Fruit fly (Drosophila melanogaster) whole organism, prepupa: Measurements from ENCODE around the gene Orct2.
A peak's percentile ranks its signal among the peaks of the same experiment; 100 is the strongest.

Experiments used
- CG10631 ChIP-seq: fragments of 200-800 bp; sonication (Bioruptor generic); optimal IDR thresholded peaks from 2 replicates; lab custom pipeline; 2016; ENCODE audit warnings: missing biosample characterization, missing genetic modification characterization
- CG10669 ChIP-seq: fragments of 200-800 bp; sonication (Bioruptor generic); optimal IDR thresholded peaks from 3 replicates; lab custom pipeline; 2018; ENCODE audit warnings: missing biosample characterization, mild to moderate bottlenecking, missing genetic modification characterization, moderate library complexity
- CG11294 ChIP-seq: fragments of 200-800 bp; sonication (Bioruptor generic); IDR thresholded peaks from 2 replicates; pipeline ENCODE4 v1.3.6; 2022; ENCODE audit warnings: missing biosample characterization, missing genetic modification characterization
- CG11762 ChIP-seq: fragments of 200-800 bp; sonication (Bioruptor generic); optimal IDR thresholded peaks from 3 replicates; lab custom pipeline; 2016; ENCODE audit warnings: missing biosample characterization, missing genetic modification characterization; ENCODE audit not compliant: insufficient read depth
- CG11902 ChIP-seq: fragments of 200-800 bp; sonication (Bioruptor generic); optimal IDR thresholded peaks from 3 replicates; lab custom pipeline; 2016; ENCODE audit warnings: missing biosample characterization, missing genetic modification characterization
- CG15336 ChIP-seq: fragments of 200-800 bp; sonication (Bioruptor generic); IDR thresholded peaks from 2 replicates; pipeline ENCODE4 v1.3.6; 2022; ENCODE audit warnings: missing biosample characterization, missing genetic modification characterization
- CG1621 ChIP-seq: fragments of 200-800 bp; sonication (Bioruptor generic); optimal IDR thresholded peaks from 3 replicates; lab custom pipeline; 2018; ENCODE audit warnings: missing biosample characterization, mild to moderate bottlenecking, missing genetic modification characterization
- CG16779 ChIP-seq: fragments of 200-800 bp; sonication (Bioruptor generic); optimal IDR thresholded peaks from 3 replicates; lab custom pipeline; 2017; ENCODE audit warnings: missing biosample characterization, mild to moderate bottlenecking, missing genetic modification characterization
- CG3032 ChIP-seq: fragments of 200-800 bp; optimal IDR thresholded peaks from 2 replicates; lab custom pipeline; 2019; ENCODE audit warnings: missing biosample characterization, mild to moderate bottlenecking, missing genetic modification characterization, moderate library complexity
- CG31627 ChIP-seq: fragments of 200-800 bp; sonication (Bioruptor generic); optimal IDR thresholded peaks from 3 replicates; lab custom pipeline; 2016; ENCODE audit warnings: missing biosample characterization, missing genetic modification characterization
- CG32006 ChIP-seq: fragments of 200-800 bp; sonication (Bioruptor generic); optimal IDR thresholded peaks from 3 replicates; lab custom pipeline; 2017; ENCODE audit warnings: missing biosample characterization, mild to moderate bottlenecking, missing genetic modification characterization
- CG34406 ChIP-seq: fragments of 200-800 bp; sonication (Bioruptor generic); optimal IDR thresholded peaks from 3 replicates; lab custom pipeline; 2016; ENCODE audit warnings: missing biosample characterization, missing genetic modification characterization
- CG3919 ChIP-seq: fragments of 200-800 bp; sonication (Bioruptor generic); optimal IDR thresholded peaks from 3 replicates; lab custom pipeline; 2016; ENCODE audit warnings: missing biosample characterization, missing genetic modification characterization
- CG4318 ChIP-seq: fragments of 200-800 bp; sonication (Bioruptor generic); optimal IDR thresholded peaks from 3 replicates; lab custom pipeline; 2017; ENCODE audit warnings: missing biosample characterization, mild to moderate bottlenecking, missing genetic modification characterization
- CG6163 ChIP-seq: fragments of 200-800 bp; sonication (Bioruptor generic); IDR thresholded peaks from 3 replicates; pipeline ENCODE4 v1.3.6; 2022; ENCODE audit warnings: missing biosample characterization, missing genetic modification characterization
- CG6276 ChIP-seq: fragments of 200-800 bp; sonication (Bioruptor generic); optimal IDR thresholded peaks from 2 replicates; lab custom pipeline; 2017; ENCODE audit warnings: missing biosample characterization, mild to moderate bottlenecking, missing genetic modification characterization
- CG6792 ChIP-seq: fragments of 200-800 bp; sonication (Bioruptor generic); optimal IDR thresholded peaks from 3 replicates; lab custom pipeline; 2016; ENCODE audit warnings: missing biosample characterization, missing genetic modification characterization
- CG6808 ChIP-seq: fragments of 200-800 bp; sonication (Bioruptor generic); optimal IDR thresholded peaks from 3 replicates; lab custom pipeline; 2017; ENCODE audit warnings: missing biosample characterization, missing genetic modification characterization, mild to moderate bottlenecking, moderate library complexity, missing genetic modification reagents
- CG8319 ChIP-seq: fragments of 200-800 bp; sonication (Bioruptor generic); optimal IDR thresholded peaks from 3 replicates; lab custom pipeline; 2016; ENCODE audit warnings: missing biosample characterization, missing genetic modification characterization
- CG8632 ChIP-seq: fragments of 200-800 bp; sonication (Bioruptor generic); optimal IDR thresholded peaks from 3 replicates; lab custom pipeline; 2016; ENCODE audit warnings: missing biosample characterization, missing genetic modification characterization
- CG9139 ChIP-seq: fragments of 200-800 bp; sonication (Bioruptor generic); optimal IDR thresholded peaks from 3 replicates; lab custom pipeline; 2017; ENCODE audit warnings: missing biosample characterization, mild to moderate bottlenecking, missing genetic modification characterization
- Eip93F ChIP-seq: fragments of 200-800 bp; sonication (Bioruptor generic); optimal IDR thresholded peaks from 2 replicates; lab custom pipeline; 2016; ENCODE audit warnings: missing biosample characterization, mild to moderate bottlenecking, missing genetic modification characterization
- Ets21C ChIP-seq: fragments of 200-800 bp; sonication (Bioruptor generic); optimal IDR thresholded peaks from 3 replicates; lab custom pipeline; 2016; ENCODE audit warnings: missing biosample characterization, missing genetic modification characterization
- Gug ChIP-seq: fragments of 200-800 bp; sonication (Bioruptor generic); IDR thresholded peaks from 2 replicates; pipeline ENCODE4 v1.3.6; 2022; ENCODE audit warnings: missing biosample characterization, missing genetic modification characterization
- Hr38 ChIP-seq: sonication (Bioruptor generic); optimal IDR thresholded peaks from 2 replicates; lab custom pipeline; 2016; ENCODE audit warnings: missing biosample characterization, missing genetic modification characterization
- Hr39 ChIP-seq: fragments of 200-800 bp; sonication (Bioruptor generic); optimal IDR thresholded peaks from 2 replicates; lab custom pipeline; 2016; ENCODE audit warnings: missing biosample characterization, missing genetic modification characterization
- Hr4 ChIP-seq: fragments of 200-800 bp; sonication (Bioruptor generic); optimal IDR thresholded peaks from 3 replicates; lab custom pipeline; 2016; ENCODE audit warnings: missing biosample characterization, missing genetic modification characterization
- OdsH ChIP-seq: fragments of 200-800 bp; sonication (Bioruptor generic); optimal IDR thresholded peaks from 3 replicates; lab custom pipeline; 2016; ENCODE audit warnings: missing biosample characterization, missing genetic modification characterization
- Smox ChIP-seq: fragments of 200-800 bp; sonication (Bioruptor generic); optimal IDR thresholded peaks from 3 replicates; lab custom pipeline; 2016; ENCODE audit warnings: missing biosample characterization, missing genetic modification characterization
- Sox102F ChIP-seq: fragments of 200-800 bp; sonication (Bioruptor generic); optimal IDR thresholded peaks from 2 replicates; lab custom pipeline; 2016; ENCODE audit warnings: missing biosample characterization, mild to moderate bottlenecking, missing genetic modification characterization
- achi ChIP-seq: fragments of 200-800 bp; sonication (Bioruptor generic); optimal IDR thresholded peaks from 3 replicates; lab custom pipeline; 2016; ENCODE audit warnings: missing biosample characterization, missing genetic modification characterization
- acj6 ChIP-seq: fragments of 200-800 bp; sonication (Bioruptor generic); optimal IDR thresholded peaks from 3 replicates; lab custom pipeline; 2016; ENCODE audit warnings: missing biosample characterization, missing genetic modification characterization
- dac ChIP-seq: fragments of 200-800 bp; sonication (Bioruptor generic); optimal IDR thresholded peaks from 2 replicates; lab custom pipeline; 2017; ENCODE audit warnings: missing biosample characterization, mild to moderate bottlenecking, missing genetic modification characterization
- eg ChIP-seq: fragments of 200-800 bp; sonication (Bioruptor generic); IDR thresholded peaks from 3 replicates; pipeline ENCODE4 v1.3.6; 2022; ENCODE audit warnings: missing biosample characterization, missing genetic modification characterization
- esn ChIP-seq: fragments of 200-800 bp; sonication (Bioruptor generic); optimal IDR thresholded peaks from 2 replicates; lab custom pipeline; 2016; ENCODE audit warnings: missing biosample characterization, mild to moderate bottlenecking, missing genetic modification characterization, moderate library complexity
- fd59A ChIP-seq: fragments of 200-800 bp; sonication (Bioruptor generic); optimal IDR thresholded peaks from 2 replicates; lab custom pipeline; 2017; ENCODE audit warnings: missing biosample characterization, mild to moderate bottlenecking, missing genetic modification characterization, missing genetic modification reagents
- fd85E ChIP-seq: fragments of 200-800 bp; sonication (Bioruptor generic); optimal IDR thresholded peaks from 3 replicates; lab custom pipeline; 2016; ENCODE audit warnings: missing biosample characterization, missing genetic modification characterization
- fkh ChIP-seq: fragments of 200-800 bp; sonication (Bioruptor generic); optimal IDR thresholded peaks from 3 replicates; lab custom pipeline; 2017; ENCODE audit warnings: missing biosample characterization, mild to moderate bottlenecking, missing genetic modification characterization, moderate library complexity
- lz ChIP-seq: fragments of 200-800 bp; sonication (Bioruptor generic); optimal IDR thresholded peaks from 3 replicates; lab custom pipeline; 2016; ENCODE audit warnings: missing biosample characterization, missing genetic modification characterization
- net ChIP-seq: fragments of 200-800 bp; sonication (Bioruptor generic); optimal IDR thresholded peaks from 3 replicates; lab custom pipeline; 2016; ENCODE audit warnings: missing biosample characterization, missing genetic modification characterization
- pdm3 ChIP-seq: fragments of 200-800 bp; sonication (Bioruptor generic); optimal IDR thresholded peaks from 3 replicates; lab custom pipeline; 2016; ENCODE audit warnings: missing biosample characterization, missing genetic modification characterization
- salr ChIP-seq, 2 experiments: fragments of 200-800 bp; sonication (Bioruptor generic); optimal IDR thresholded peaks; 3 replicates each; lab custom pipeline; 2016 to 2018; ENCODE audit warnings: missing biosample characterization in 2 of 2, missing genetic modification characterization in 2 of 2, mild to moderate bottlenecking in 1 of 2
- svp ChIP-seq: fragments of 200-800 bp; sonication (Bioruptor generic); peaks from one replicate; lab custom pipeline; 2016; ENCODE audit warnings: missing biosample characterization, missing genetic modification characterization
- topi ChIP-seq: fragments of 200-800 bp; sonication (Bioruptor generic); optimal IDR thresholded peaks from 3 replicates; lab custom pipeline; 2016; ENCODE audit warnings: missing biosample characterization, missing genetic modification characterization
- vri ChIP-seq: fragments of 200-800 bp; sonication (Bioruptor generic); optimal IDR thresholded peaks from 3 replicates; lab custom pipeline; 2016; ENCODE audit warnings: missing biosample characterization, mild to moderate bottlenecking, missing genetic modification characterization

Gene Orct2

dm6 chr3R:24301520-24301919 lies 28.7 kb downstream of the Orct2 start (continued):
- TF ChIP-seq salr (GFP tag; optimal IDR thresholded peaks at IDR 0.05; lab: Kevin White, UChicago) (no peak), svp (GFP tag; lab: Kevin White, UChicago) (no peak), Ets21C (GFP tag; lab: Kevin White, UChicago) (no peak), pdm3 (GFP tag; lab: Kevin White, UChicago) (peak; percentile 52), CG6276 (GFP tag; lab: Kevin White, UChicago) (peak; percentile 18), CG34406 (GFP tag; lab: Kevin White, UChicago) (no peak), CG31627 (peak; percentile 47), CG10631 (GFP tag; lab: Kevin White, UChicago) (peak; percentile 14), CG11902 (GFP tag; lab: Kevin White, UChicago) (no peak), fd85E (GFP tag; lab: Kevin White, UChicago) (no peak), Hr38 (GFP tag; lab: Kevin White, UChicago) (no peak), CG4318 (GFP tag; lab: Kevin White, UChicago) (peak; percentile 25), CG6792 (peak; percentile 31), CG8319 (GFP tag; lab: Kevin White, UChicago) (no peak), achi (GFP tag; lab: Kevin White, UChicago) (peak; percentile 29), fd59A (GFP tag; lab: Kevin White, UChicago) (peak; percentile 14)

dm6 chr3R:24303060-24303459 lies 30.2 kb downstream of the Orct2 start:
- TF ChIP-seq CG3919 (no peak), eg (GFP tag; lab: Robert Waterston, UW) (peak; percentile 47; the same call in 1 of the 3 replicates), CG32006 (peak; percentile 37), fkh (GFP tag; lab: Kevin White, UChicago) (no peak), net (GFP tag; lab: Kevin White, UChicago) (no peak), CG15336 (GFP tag; lab: Robert Waterston, UW) (0 out of 2 replicates have a peak, but pooled peaks have one; percentile 37), Hr4 (GFP tag; lab: Kevin White, UChicago) (peak; percentile 40), acj6 (peak; percentile 10), Eip93F (GFP tag; lab: Kevin White, UChicago) (no peak)

- TF ChIP-seq vri (GFP tag; lab: Kevin White, UChicago) (no peak), CG11762 (peak; percentile 28), CG6808 (GFP tag; lab: Kevin White, UChicago) (no peak), fkh (GFP tag; lab: Kevin White, UChicago) (no peak), Eip93F (GFP tag; lab: Kevin White, UChicago) (no peak), esn (GFP tag; lab: Kevin White, UChicago) (peak; percentile 59), CG11294 (no peak), CG34406 (GFP tag; lab: Kevin White, UChicago) (no peak), dac (GFP tag; lab: Kevin White, UChicago) (no peak), salr (GFP tag; optimal IDR thresholded peaks at IDR 0.05; lab: Kevin White, UChicago) (peak in 1 of 2 experiments; percentile 57), Sox102F (GFP tag; lab: Kevin White, UChicago) (no peak), OdsH (GFP tag; lab: Kevin White, UChicago) (no peak), CG8319 (GFP tag; lab: Kevin White, UChicago) (no peak), CG1621 (tag; lab: Kevin White, UChicago) (no peak), eg (GFP tag; lab: Robert Waterston, UW) (peak; percentile 39; the same call in 2 of the 3 replicates), topi (GFP tag; lab: Kevin White, UChicago) (no peak), lz (GFP tag; lab: Kevin White, UChicago) (peak; percentile 54), CG16779 (tag; lab: Kevin White, UChicago) (no peak), CG4318 (GFP tag; lab: Kevin White, UChicago) (no peak), Hr38 (GFP tag; lab: Kevin White, UChicago) (no peak), CG6792 (peak; percentile 40), CG6163 (peak; percentile 46; the same call in 1 of the 3 replicates), net (GFP tag; lab: Kevin White, UChicago) (no peak), CG8632 (GFP tag; lab: Kevin White, UChicago) (no peak), CG3032 (tag; lab: Kevin White, UChicago) (peak; percentile 49), CG9139 (no peak), CG10631 (GFP tag; lab: Kevin White, UChicago) (no peak), Hr39 (GFP tag; lab: Kevin White, UChicago) (no peak), CG3919 (no peak), Smox (GFP tag; lab: Kevin White, UChicago) (no peak), CG10669 (GFP tag; lab: Kevin White, UChicago) (no peak), Gug (GFP tag; lab: Robert Waterston, UW) (peak; percentile 25; the same call in 1 of the 2 replicates)
Measured at dm6 chr3R:24318217-24319082, 45.6 kb downstream of the Orct2 start, which contains the start of the genes Nab2 and BRWD3. Gene Nab2, minus strand, starts transcription at chr3R:24318419. Gene BRWD3, plus strand, starts transcription at chr3R:24319000.
